Worm (Caenorhabditis elegans): ENCODE measurements around the gene fbxb-37.

DNA sequence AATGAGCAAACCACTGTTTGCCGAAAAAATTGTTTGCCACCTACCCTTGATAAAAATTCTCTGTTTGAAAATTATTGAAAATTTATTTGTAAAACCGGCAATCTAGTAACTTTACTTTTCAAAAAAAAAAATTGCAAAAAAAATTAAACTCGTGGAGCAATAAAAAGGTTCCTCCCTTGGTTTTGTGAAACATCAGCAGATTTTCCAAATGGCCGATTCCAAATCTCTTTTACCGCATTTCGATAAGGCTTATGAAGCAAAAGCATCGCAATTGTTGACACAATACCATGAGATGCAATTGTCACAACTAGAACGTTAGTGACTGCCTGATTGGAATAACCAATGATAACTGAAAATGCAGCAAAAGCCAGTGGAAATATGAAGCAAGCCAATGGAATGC, 20.8 kb upstream of the fbxb-37 start:
- TF ChIP-seq ztf-23 (GFP tag; IDR thresholded peaks at IDR 0.05) (no peak), ztf-29 (GFP tag; IDR thresholded peaks at IDR 0.05) (no peak), cog-1 (tag; optimal IDR thresholded peaks at IDR 0.05) (no peak), klf-2 (GFP tag; conservative IDR thresholded peaks at IDR 0.05) (no peak), ref-1 (GFP tag; conservative IDR thresholded peaks at IDR 0.05) (no peak), T22C8.4 (GFP tag; IDR thresholded peaks at IDR 0.05) (no peak), flt-1 (GFP tag; IDR thresholded peaks at IDR 0.05) (no peak), med-1 (GFP tag; optimal IDR thresholded peaks at IDR 0.05; ENCODE audit: insufficient read depth) (no peak), tab-1 (GFP tag; IDR thresholded peaks at IDR 0.05) (no peak)

All from whole organism, midembryonic.